Worm (Caenorhabditis elegans) whole organism, early embryonic: Measurements from ENCODE around the gene Y110A2AL.5.

Experiments used
- aly-1 ChIP-seq: sonication (generic microtip); optimal IDR thresholded peaks from 2 replicates; lab custom pipeline; 2016; ENCODE audit warnings: missing genetic modification characterization, missing compliant biosample characterization
- ama-1 ChIP-seq: fragments of 150-350 bp; optimal IDR thresholded peaks from 2 replicates; lab custom pipeline; 2014
- flt-1 ChIP-seq: fragments of 200-800 bp; sonication (Bioruptor generic); IDR thresholded peaks from 2 replicates; pipeline ENCODE4 v1.3.6; 2022; ENCODE audit warnings: missing genetic modification characterization, missing compliant biosample characterization
- pes-1 ChIP-seq: fragments of 200-800 bp; sonication (Bioruptor generic); IDR thresholded peaks from 2 replicates; pipeline ENCODE4 v1.3.6; 2022; ENCODE audit warnings: missing genetic modification reagents, missing genetic modification characterization, missing compliant biosample characterization

DNA sequence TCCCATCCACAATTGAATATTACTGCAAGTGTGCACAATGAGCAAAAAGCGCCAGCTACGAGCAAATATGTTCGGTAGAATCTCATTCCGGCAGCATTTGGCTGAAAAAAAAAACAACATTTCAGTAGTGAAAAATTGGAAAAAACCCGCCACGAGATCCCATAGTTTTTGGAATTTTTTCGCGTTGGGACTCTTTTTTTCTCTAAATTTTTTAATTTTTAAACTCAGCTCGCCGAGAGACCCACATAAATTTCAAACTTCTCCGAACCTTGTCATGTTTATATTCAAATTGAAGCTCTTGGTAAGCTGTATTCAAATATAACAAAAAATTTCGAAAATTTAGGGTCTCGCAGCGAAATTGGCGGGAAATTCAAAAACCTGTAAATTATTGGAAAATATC lies 30.0 kb downstream of the Y110A2AL.5 start, which contains the start of gene sqv-2:
- TF ChIP-seq pes-1 (GFP tag; lab: Robert Waterston, UW), result no peak
- TF ChIP-seq aly-1 (tag; lab: Kevin White, UChicago), result no peak
- no peak for TF ChIP-seq flt-1 (GFP tag; lab: Robert Waterston, UW)
- TF ChIP-seq ama-1, result no peak
